Worm (Caenorhabditis elegans) whole organism, midembryonic: ENCODE data around the gene pcp-2.

ENCODE experiments used
- T22C8.4 ChIP-seq: fragments of 200-800 bp; sonication (Bioruptor generic); IDR thresholded peaks from 2 replicates; pipeline ENCODE4 v1.3.6; 2022; ENCODE audit warnings: missing genetic modification characterization, missing compliant biosample characterization
- cog-1 ChIP-seq: sonication (generic microtip); optimal IDR thresholded peaks from 2 replicates; lab custom pipeline; 2016; ENCODE audit warnings: missing genetic modification characterization, missing compliant biosample characterization
- flt-1 ChIP-seq: fragments of 200-800 bp; sonication (Bioruptor generic); IDR thresholded peaks from 2 replicates; pipeline ENCODE4 v1.3.6; 2022; ENCODE audit warnings: missing genetic modification characterization, missing compliant biosample characterization
- klf-2 ChIP-seq: fragments of 200-800 bp; sonication (Bioruptor generic); conservative IDR thresholded peaks from 2 replicates; pipeline ENCODE4 v1.3.6; 2022; ENCODE audit warnings: missing genetic modification reagents, missing genetic modification characterization, missing compliant biosample characterization
- med-1 ChIP-seq: sonication (generic microtip); optimal IDR thresholded peaks from 2 replicates; lab custom pipeline; 2017; ENCODE audit warnings: missing genetic modification characterization, mild to moderate bottlenecking, missing compliant biosample characterization, antibody characterized with exemption, missing genetic modification reagents; ENCODE audit not compliant: insufficient read depth
- ref-1 ChIP-seq: fragments of 200-800 bp; sonication (Bioruptor generic); conservative IDR thresholded peaks from 2 replicates; pipeline ENCODE4 v1.3.6; 2022; ENCODE audit warnings: missing genetic modification reagents, missing genetic modification characterization, missing compliant biosample characterization
- tab-1 ChIP-seq: fragments of 200-800 bp; sonication (Bioruptor generic); IDR thresholded peaks from 2 replicates; pipeline ENCODE4 v1.3.6; 2022; ENCODE audit warnings: missing genetic modification characterization, missing compliant biosample characterization
- ztf-23 ChIP-seq: fragments of 200-800 bp; sonication (Bioruptor generic); IDR thresholded peaks from 2 replicates; pipeline ENCODE4 v1.3.6; 2022; ENCODE audit warnings: missing genetic modification reagents, missing genetic modification characterization, missing compliant biosample characterization
- ztf-29 ChIP-seq: fragments of 200-800 bp; sonication (Bioruptor generic); IDR thresholded peaks from 2 replicates; pipeline ENCODE4 v1.3.6; 2022; ENCODE audit warnings: missing genetic modification reagents, missing genetic modification characterization, missing compliant biosample characterization

pcp-2 gene

DNA sequence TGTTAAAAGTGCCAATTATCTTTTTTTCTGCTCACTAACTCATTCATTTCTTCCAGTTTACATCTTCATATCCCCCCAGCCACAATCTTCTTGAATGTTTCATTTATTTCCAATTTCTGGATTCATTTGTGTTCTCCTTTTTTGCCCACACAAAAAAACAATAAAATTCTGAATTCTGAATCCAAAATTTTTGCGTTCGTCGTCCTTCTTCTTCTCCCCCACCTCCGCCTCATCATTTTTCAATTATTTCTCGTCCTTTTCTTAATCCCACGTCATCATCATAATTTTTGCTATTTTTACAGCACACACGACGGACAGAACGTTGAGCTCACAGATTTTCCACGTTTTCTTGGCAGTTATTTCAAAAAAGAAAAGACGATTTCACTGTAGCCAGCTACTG is 19.6 kb upstream of the pcp-2 start, which contains the start of gene C07C7.1:
TSS of gene C07C7.1 (plus strand) at position 301 of the 400 bp plus-strand sequence.
- TF ChIP-seq ztf-29 (GFP tag; lab: Robert Waterston, UW), result no peak
- no peak for TF ChIP-seq cog-1 (tag; lab: Kevin White, UChicago)
- no peak for TF ChIP-seq tab-1 (GFP tag; lab: Robert Waterston, UW)
- TF ChIP-seq flt-1, result no peak

DNA sequence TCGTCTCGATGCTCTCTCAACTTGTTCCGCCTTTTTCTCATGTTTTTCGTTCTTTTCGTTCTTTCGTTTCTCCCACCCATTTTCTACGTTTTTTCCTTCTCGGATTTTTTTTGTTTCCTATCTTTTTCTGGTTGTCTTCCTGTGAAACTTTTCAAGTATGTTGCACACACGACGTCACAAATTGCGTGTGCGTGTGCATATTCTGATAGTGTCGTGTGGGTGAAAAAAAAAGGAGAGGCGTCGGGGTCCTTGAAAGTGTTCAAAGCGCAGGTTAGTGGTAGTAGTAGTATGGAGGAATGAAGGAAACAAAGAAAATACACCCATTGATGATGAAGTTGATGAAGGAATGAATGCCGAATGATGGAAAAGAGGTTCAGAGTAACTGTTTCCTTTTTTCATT is 4.8 kb upstream of the pcp-2 start:
- no peak for TF ChIP-seq flt-1
- no peak for TF ChIP-seq ztf-29 (GFP tag; lab: Robert Waterston, UW)
- TF ChIP-seq ref-1 (GFP tag; lab: Robert Waterston, UW), result no peak

DNA sequence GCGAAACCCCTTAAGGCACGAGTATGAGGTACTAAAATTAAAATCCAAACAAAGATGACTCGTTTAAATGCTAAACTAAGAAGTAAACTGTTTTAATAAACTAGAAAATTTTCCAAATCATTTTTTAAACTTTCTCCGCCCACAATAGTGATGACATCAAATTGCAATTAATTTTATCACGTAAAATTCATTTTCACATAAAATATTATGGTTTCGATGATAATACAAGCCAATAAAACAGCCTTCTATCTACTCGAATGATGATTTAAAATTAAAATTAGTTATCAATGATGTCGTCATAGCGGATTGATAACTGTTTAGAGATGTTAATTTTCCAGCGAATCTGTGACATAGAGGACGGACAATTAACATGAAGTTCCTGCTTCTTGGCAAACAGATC is 754 bp upstream of the pcp-2 start, which contains the start of gene C07C7.3:
TSS of gene C07C7.3 (plus strand) at position 371 of the 400 bp plus-strand sequence.
- TF ChIP-seq med-1 (GFP tag; lab: Kevin White, UChicago) (no peak), T22C8.4 (GFP tag; lab: Robert Waterston, UW) (no peak), tab-1 (GFP tag; lab: Robert Waterston, UW) (no peak), ref-1 (GFP tag; lab: Robert Waterston, UW) (no peak), ztf-23 (no peak), cog-1 (tag; lab: Kevin White, UChicago) (no peak), ztf-29 (GFP tag; lab: Robert Waterston, UW) (no peak), flt-1 (no peak), klf-2 (no peak)

DNA sequence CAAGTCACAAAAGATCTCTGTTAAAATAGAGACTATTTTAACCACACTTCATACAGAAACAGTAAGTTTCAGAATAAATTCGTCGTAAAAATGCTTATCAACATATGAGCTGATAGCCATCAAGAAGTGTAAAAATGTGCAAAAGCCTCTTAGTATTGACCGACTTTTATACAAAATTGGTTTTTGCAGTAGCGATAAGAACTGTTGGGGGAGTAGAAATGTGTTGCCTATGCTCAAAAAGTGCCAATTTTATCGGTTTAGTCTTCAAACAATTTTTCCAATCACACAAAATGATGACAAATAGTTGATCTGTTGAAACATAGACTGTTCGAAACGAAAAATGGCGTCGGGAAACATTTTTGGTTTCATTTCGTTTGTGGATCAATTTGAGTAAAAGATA is 5.1 kb downstream of the pcp-2 start:
- TF ChIP-seq ztf-29 (GFP tag; lab: Robert Waterston, UW) (no peak), med-1 (GFP tag; lab: Kevin White, UChicago) (no peak), ref-1 (GFP tag; lab: Robert Waterston, UW) (no peak), flt-1 (no peak), tab-1 (GFP tag; lab: Robert Waterston, UW) (no peak), ztf-23 (no peak), T22C8.4 (GFP tag; lab: Robert Waterston, UW) (no peak), klf-2 (no peak)

DNA sequence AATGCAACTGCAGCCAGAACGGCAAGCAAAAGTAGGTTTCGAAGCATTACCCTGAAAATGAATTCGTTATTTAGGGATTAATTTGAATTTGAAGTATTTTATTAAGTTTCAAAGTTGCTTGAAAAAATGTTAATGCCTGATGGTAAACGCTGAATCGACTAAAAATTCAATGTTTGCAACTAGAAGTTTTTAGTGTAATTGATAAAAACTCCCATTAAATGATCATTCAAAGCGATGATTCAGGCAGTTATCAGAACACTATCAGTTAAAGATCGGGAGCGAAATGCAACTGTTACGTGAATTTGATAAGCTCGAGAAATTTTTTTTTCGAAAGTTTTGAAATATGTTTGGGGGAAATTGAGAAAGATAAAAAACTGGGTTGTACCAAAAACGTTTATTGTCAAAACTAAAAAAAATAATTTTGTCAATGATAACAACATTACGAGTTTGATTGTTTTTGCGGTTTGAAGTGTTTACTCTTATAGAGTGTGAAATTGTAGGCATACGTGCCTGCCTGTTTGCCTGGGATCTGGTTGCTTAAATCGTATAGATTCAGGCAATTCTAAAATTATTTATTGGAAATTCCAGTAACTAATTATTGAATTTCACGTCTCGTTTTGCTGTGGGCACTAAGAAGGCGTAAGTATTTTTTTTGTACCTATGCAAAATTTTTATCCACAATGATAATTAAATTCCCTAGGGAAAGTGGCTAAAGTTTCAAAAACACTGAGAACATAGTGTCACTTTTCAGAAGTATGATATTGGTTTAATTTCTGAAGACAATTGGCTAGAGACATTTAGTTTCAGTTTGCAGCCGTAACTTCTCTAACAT is 5.7 kb downstream of the pcp-2 start, which contains the start of gene pcp-3:
TSS of gene pcp-3 (minus strand) at position 51 of the 832 bp plus-strand sequence.
- no peak for TF ChIP-seq cog-1 (tag; lab: Kevin White, UChicago)
- TF ChIP-seq tab-1 (GFP tag; lab: Robert Waterston, UW), result no peak
- TF ChIP-seq T22C8.4 (GFP tag; lab: Robert Waterston, UW), result no peak
- TF ChIP-seq ztf-29 (GFP tag; lab: Robert Waterston, UW), result no peak

DNA sequence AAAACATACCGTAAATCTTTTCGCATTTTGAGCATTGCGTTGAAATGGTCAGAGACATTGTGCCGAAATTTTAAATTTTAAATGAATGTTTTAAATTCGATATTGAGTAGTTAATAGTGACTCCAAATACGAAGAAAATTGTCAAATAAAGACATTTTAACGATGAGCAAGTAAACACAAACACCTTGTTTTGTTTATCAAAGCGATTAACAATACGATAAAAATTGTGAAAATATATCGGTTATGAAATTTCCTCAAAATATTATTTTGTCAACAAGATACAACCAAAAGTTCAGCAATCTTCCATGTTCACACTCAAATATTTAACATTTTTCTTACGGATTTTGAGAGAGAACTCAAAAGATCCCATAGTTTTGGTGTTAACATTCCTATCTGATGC is 10.7 kb downstream of the pcp-2 start, which contains the start of gene F23B2.10:
TSS of gene F23B2.10 (minus strand) at position 101 of the 400 bp plus-strand sequence.
- no peak for TF ChIP-seq ztf-29 (GFP tag; lab: Robert Waterston, UW)
- TF ChIP-seq med-1 (GFP tag; lab: Kevin White, UChicago), result no peak
- TF ChIP-seq ztf-23, result no peak
- no peak for TF ChIP-seq T22C8.4 (GFP tag; lab: Robert Waterston, UW)
- no peak for TF ChIP-seq flt-1
- TF ChIP-seq ref-1 (GFP tag; lab: Robert Waterston, UW), result no peak
- TF ChIP-seq klf-2, result no peak
- no peak for TF ChIP-seq tab-1 (GFP tag; lab: Robert Waterston, UW)

DNA sequence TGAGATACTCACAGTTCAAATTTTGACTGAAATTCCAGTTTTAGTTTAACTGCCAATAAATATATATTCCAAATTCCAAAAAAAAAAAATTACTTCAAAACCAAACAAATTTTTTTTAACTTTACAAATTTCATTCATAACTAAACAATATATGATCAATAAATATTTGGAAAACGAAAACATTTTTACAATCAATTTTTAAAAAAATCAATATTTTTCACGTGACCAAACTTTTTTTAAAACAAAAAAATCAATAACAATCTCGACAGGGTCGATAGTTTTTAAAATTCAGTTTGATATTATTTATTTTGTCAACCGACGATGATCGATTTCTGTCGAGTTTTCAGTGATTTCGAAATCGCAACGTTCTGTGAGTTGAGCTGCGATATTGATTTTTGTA is 14.8 kb downstream of the pcp-2 start, which contains the start of gene F23B2.7:
TSS of gene F23B2.7 (plus strand) at position 301 of the 400 bp plus-strand sequence.
- TF ChIP-seq cog-1 (tag; lab: Kevin White, UChicago) (no peak), klf-2 (no peak), flt-1 (no peak)

DNA sequence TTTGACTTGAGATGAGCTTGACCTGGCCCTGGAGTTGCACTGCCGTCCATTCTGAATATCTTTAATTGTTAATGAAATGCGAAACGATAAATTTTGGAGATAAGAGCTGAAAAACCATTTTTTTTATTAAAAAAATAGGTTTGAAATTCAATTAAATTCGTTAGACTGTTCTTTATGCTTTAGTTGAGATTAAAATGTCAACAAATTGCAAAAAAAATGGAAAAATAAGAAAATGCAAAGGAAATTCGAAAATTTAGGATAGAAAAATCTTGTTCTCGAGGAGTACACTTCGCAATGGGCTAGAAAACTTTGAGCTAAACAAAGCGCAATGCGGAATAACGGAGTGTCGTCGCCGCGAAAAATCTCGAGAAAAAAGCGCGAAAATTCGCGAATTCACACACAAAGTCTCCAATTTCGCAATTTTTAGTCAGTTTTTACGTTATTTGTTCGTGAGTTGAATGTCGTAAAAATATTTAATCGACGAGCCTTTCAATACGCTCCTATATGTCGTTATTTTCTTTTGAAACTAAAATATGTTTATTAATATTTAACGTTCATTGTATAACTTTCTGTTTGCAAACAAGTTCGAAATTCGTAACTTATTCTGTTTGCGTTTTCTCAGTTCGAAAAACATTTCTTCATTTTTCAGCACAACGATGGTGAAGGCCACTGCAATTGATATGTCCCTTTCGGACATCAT is 18.0 kb downstream of the pcp-2 start, which contains the start of the genes rpb-12 and aly-2:
TSS of gene rpb-12 (minus strand) at position 51 of the 700 bp plus-strand sequence.
TSS of gene aly-2 (plus strand) at position 650 of the 700 bp plus-strand sequence.
- no peak for TF ChIP-seq tab-1 (GFP tag; lab: Robert Waterston, UW)
- no peak for TF ChIP-seq ztf-29 (GFP tag; lab: Robert Waterston, UW)
- no peak for TF ChIP-seq cog-1 (tag; lab: Kevin White, UChicago)
- TF ChIP-seq T22C8.4 (GFP tag; lab: Robert Waterston, UW), result no peak
- TF ChIP-seq med-1 (GFP tag; lab: Kevin White, UChicago), result no peak
- TF ChIP-seq klf-2, result no peak
- no peak for TF ChIP-seq flt-1
- no peak for TF ChIP-seq ztf-23
- no peak for TF ChIP-seq ref-1 (GFP tag; lab: Robert Waterston, UW)

DNA sequence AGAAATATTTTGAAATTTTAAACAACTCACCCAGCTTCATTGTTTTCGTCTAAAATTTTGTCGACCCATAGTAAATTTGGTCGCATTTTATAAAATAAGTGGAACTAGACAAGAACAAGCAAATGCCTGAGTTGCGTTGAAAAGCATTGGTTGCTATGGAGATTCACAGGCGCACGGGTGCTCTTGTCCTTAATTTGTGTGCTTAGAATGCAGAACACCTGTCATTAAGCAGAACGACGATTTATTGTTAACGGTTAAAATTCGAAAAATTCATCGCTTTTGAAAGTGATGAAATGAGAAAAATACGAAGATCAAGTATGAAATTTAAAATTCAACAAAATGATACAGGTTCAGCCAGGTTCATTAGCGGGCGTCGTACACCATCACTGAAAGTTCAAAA is 18.8 kb downstream of the pcp-2 start, which contains the start of gene daf-10:
TSS of gene daf-10 (minus strand) at position 101 of the 400 bp plus-strand sequence.
- TF ChIP-seq ztf-23, result no peak
- TF ChIP-seq klf-2, result no peak
- TF ChIP-seq T22C8.4 (GFP tag; lab: Robert Waterston, UW), result no peak
- no peak for TF ChIP-seq tab-1 (GFP tag; lab: Robert Waterston, UW)
- no peak for TF ChIP-seq ref-1 (GFP tag; lab: Robert Waterston, UW)
- TF ChIP-seq cog-1 (tag; lab: Kevin White, UChicago), result no peak
- no peak for TF ChIP-seq med-1 (GFP tag; lab: Kevin White, UChicago)
- no peak for TF ChIP-seq flt-1
- TF ChIP-seq ztf-29 (GFP tag; lab: Robert Waterston, UW), result no peak
